Worm (Caenorhabditis elegans) whole organism, young adult: ENCODE measurements around the gene R10E11.5.
A peak's percentile ranks its signal among the peaks of the same experiment; 100 is the strongest.

Experiments
- B0261.1 ChIP-seq: sonication (generic microtip); optimal IDR thresholded peaks from 2 replicates; lab custom pipeline; 2016; ENCODE audit warnings: mild to moderate bottlenecking, missing genetic modification characterization, moderate library complexity, missing compliant biosample characterization
- B0336.3 ChIP-seq: fragments of 200-800 bp; sonication (Bioruptor generic); IDR thresholded peaks from 2 replicates; pipeline ENCODE4 v1.3.6; 2022; ENCODE audit warnings: missing genetic modification characterization, missing compliant biosample characterization
- F37B4.10 ChIP-seq: fragments of 200-800 bp; sonication (Bioruptor generic); IDR thresholded peaks from 2 replicates; pipeline ENCODE4 v1.3.6; 2022; ENCODE audit warnings: missing genetic modification characterization, missing compliant biosample characterization
- F57C9.4 ChIP-seq: sonication (generic microtip); optimal IDR thresholded peaks from 2 replicates; lab custom pipeline; 2017; ENCODE audit warnings: mild to moderate bottlenecking, missing genetic modification characterization, missing compliant biosample characterization
- K11D2.4 ChIP-seq: fragments of 200-800 bp; sonication (Bioruptor generic); IDR thresholded peaks from 2 replicates; pipeline ENCODE4 v1.3.6; 2022; ENCODE audit warnings: missing genetic modification reagents, missing genetic modification characterization, missing compliant biosample characterization
- T07F8.4 ChIP-seq: sonication (generic microtip); optimal IDR thresholded peaks from 2 replicates; lab custom pipeline; 2016; ENCODE audit warnings: mild to moderate bottlenecking, missing genetic modification characterization, moderate library complexity, missing compliant biosample characterization
- Y53F4B.3 ChIP-seq: fragments of 200-800 bp; sonication (Bioruptor generic); IDR thresholded peaks from 2 replicates; pipeline ENCODE4 v1.3.6; 2022; ENCODE audit warnings: missing genetic modification reagents, missing genetic modification characterization, missing compliant biosample characterization
- Y53G8AR.9 ChIP-seq: fragments of 200-800 bp; sonication (Bioruptor generic); conservative IDR thresholded peaks from 2 replicates; pipeline ENCODE4 v1.3.6; 2022; ENCODE audit warnings: missing genetic modification reagents, missing genetic modification characterization, missing compliant biosample characterization
- akir-1 ChIP-seq: fragments of 200-800 bp; sonication (Bioruptor generic); optimal IDR thresholded peaks from 2 replicates; lab custom pipeline; 2018; ENCODE audit warnings: mild to moderate bottlenecking, missing genetic modification characterization, moderate library complexity, missing compliant biosample characterization
- aptf-3 ChIP-seq: fragments of 200-800 bp; sonication (Bioruptor generic); IDR thresholded peaks from 2 replicates; pipeline ENCODE4 v1.3.6; 2022; ENCODE audit warnings: missing genetic modification characterization, missing compliant biosample characterization
- atf-7 ChIP-seq: sonication (generic microtip); optimal IDR thresholded peaks from 2 replicates; lab custom pipeline; 2017; ENCODE audit warnings: mild to moderate bottlenecking, missing genetic modification characterization, missing compliant biosample characterization
- attf-5 ChIP-seq: fragments of 200-800 bp; sonication (Bioruptor generic); optimal IDR thresholded peaks from 2 replicates; lab custom pipeline; 2018; ENCODE audit warnings: mild to moderate bottlenecking, missing genetic modification characterization, missing compliant biosample characterization
- bed-1 ChIP-seq: fragments of 200-800 bp; sonication (Bioruptor generic); IDR thresholded peaks from 2 replicates; pipeline ENCODE4 v1.3.6; 2022; ENCODE audit warnings: missing genetic modification reagents, missing genetic modification characterization, missing compliant biosample characterization
- ceh-58 ChIP-seq: fragments of 200-800 bp; sonication (Bioruptor generic); IDR thresholded peaks from 2 replicates; pipeline ENCODE4 v1.3.6; 2022; ENCODE audit warnings: missing genetic modification characterization, missing compliant biosample characterization
- egl-18 ChIP-seq: fragments of 200-800 bp; sonication (Bioruptor generic); IDR thresholded peaks from 2 replicates; pipeline ENCODE4 v1.3.6; 2022; ENCODE audit warnings: missing genetic modification reagents, missing genetic modification characterization, missing compliant biosample characterization
- egrh-3 ChIP-seq: fragments of 200-800 bp; sonication (Bioruptor generic); IDR thresholded peaks from 2 replicates; pipeline ENCODE4 v1.3.6; 2022; ENCODE audit warnings: missing genetic modification reagents, missing genetic modification characterization, missing compliant biosample characterization
- hmg-1.2 ChIP-seq: fragments of 200-800 bp; sonication (Bioruptor generic); IDR thresholded peaks from 2 replicates; pipeline ENCODE4 v1.3.6; 2022; ENCODE audit warnings: missing genetic modification reagents, missing genetic modification characterization, missing compliant biosample characterization
- hsf-1 ChIP-seq: fragments of 200-800 bp; sonication (Bioruptor generic); IDR thresholded peaks from 2 replicates; pipeline ENCODE4 v1.3.6; 2022; ENCODE audit warnings: missing genetic modification reagents, missing genetic modification characterization, missing compliant biosample characterization
- lin-26 ChIP-seq: fragments of 200-800 bp; sonication (Bioruptor generic); IDR thresholded peaks from 2 replicates; pipeline ENCODE4 v1.3.6; 2022; ENCODE audit warnings: missing genetic modification reagents, missing genetic modification characterization, missing compliant biosample characterization
- lir-1 ChIP-seq: fragments of 200-800 bp; sonication (Bioruptor generic); conservative IDR thresholded peaks from 2 replicates; pipeline ENCODE4 v1.3.6; 2022; ENCODE audit warnings: missing genetic modification reagents, missing genetic modification characterization, missing compliant biosample characterization
- madf-3 ChIP-seq: fragments of 200-800 bp; sonication (Bioruptor generic); IDR thresholded peaks from 2 replicates; pipeline ENCODE4 v1.3.6; 2022; ENCODE audit warnings: missing genetic modification reagents, missing genetic modification characterization, missing compliant biosample characterization
- madf-6 ChIP-seq: fragments of 200-800 bp; sonication (Bioruptor generic); IDR thresholded peaks from 2 replicates; pipeline ENCODE4 v1.3.6; 2022; ENCODE audit warnings: missing genetic modification reagents, missing genetic modification characterization, missing compliant biosample characterization
- mcd-1 ChIP-seq: fragments of 200-800 bp; sonication (Bioruptor generic); IDR thresholded peaks from 2 replicates; pipeline ENCODE4 v1.3.6; 2022; ENCODE audit warnings: missing genetic modification reagents, missing genetic modification characterization, missing compliant biosample characterization
- nfyb-1 ChIP-seq: fragments of 200-800 bp; sonication (Bioruptor generic); IDR thresholded peaks from 2 replicates; pipeline ENCODE4 v1.3.6; 2022; ENCODE audit warnings: missing genetic modification reagents, missing genetic modification characterization, missing compliant biosample characterization
- pbrm-1 ChIP-seq: fragments of 200-800 bp; sonication (Bioruptor generic); IDR thresholded peaks from 2 replicates; pipeline ENCODE4 v1.3.6; 2022; ENCODE audit warnings: missing genetic modification reagents, missing genetic modification characterization, missing compliant biosample characterization
- rcor-1 ChIP-seq: fragments of 200-800 bp; sonication (Bioruptor generic); IDR thresholded peaks from 2 replicates; pipeline ENCODE4 v1.3.6; 2022; ENCODE audit warnings: missing genetic modification reagents, missing genetic modification characterization, missing compliant biosample characterization
- snpc-1.1 ChIP-seq: sonication (generic microtip); optimal IDR thresholded peaks from 2 replicates; lab custom pipeline; 2017; ENCODE audit warnings: missing genetic modification characterization, mild to moderate bottlenecking, missing compliant biosample characterization, antibody characterized with exemption, moderate library complexity, missing genotype, missing genetic modification reagents; ENCODE audit not compliant: insufficient read depth
- tbp1 ChIP-seq: fragments of 200-800 bp; sonication (Bioruptor generic); optimal IDR thresholded peaks from 2 replicates; lab custom pipeline; 2018; ENCODE audit warnings: mild to moderate bottlenecking, missing genetic modification characterization, missing compliant biosample characterization
- zfh-2 ChIP-seq: fragments of 200-800 bp; sonication (Bioruptor generic); conservative IDR thresholded peaks from 2 replicates; pipeline ENCODE4 v1.3.6; 2022; ENCODE audit warnings: missing genetic modification reagents, missing genetic modification characterization, missing compliant biosample characterization
- zim-3 ChIP-seq: sonication (generic microtip); optimal IDR thresholded peaks from 2 replicates; lab custom pipeline; 2017; ENCODE audit warnings: mild to moderate bottlenecking, missing genetic modification characterization, moderate library complexity, missing compliant biosample characterization

Gene R10E11.5

DNA sequence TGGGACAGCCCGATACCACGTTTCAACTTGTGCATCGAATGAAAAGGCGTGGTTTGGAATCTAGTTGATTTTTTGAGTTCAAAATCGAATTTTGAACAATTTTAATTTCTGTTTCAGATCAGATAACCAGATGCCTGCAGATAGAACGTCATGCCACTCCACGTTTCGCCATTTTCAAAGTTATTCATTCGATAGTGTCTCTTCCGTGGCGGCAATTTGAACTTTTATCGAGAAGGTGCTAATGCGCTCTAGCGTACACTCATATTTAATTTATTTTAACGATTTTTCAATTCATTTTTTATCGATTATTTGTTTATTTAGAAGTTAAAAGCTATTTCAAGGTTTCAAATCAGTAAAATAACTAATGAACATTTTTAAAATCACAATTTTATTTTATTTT, 13.5 kb downstream of the R10E11.5 start (continued):
- TF ChIP-seq lir-1 (0 out of 2 replicates have a peak, but pooled peaks have one; percentile 16), B0261.1 (no peak), madf-6 (0 out of 2 replicates have a peak, but pooled peaks have one; percentile 13)

- TF ChIP-seq madf-3 (no peak), zfh-2 (0 out of 2 replicates have a peak, but pooled peaks have one; percentile 26), atf-7 (no peak)
Observed at ce11 chrIII:9772394-9772793, 17.1 kb downstream of the R10E11.5 start.

DNA sequence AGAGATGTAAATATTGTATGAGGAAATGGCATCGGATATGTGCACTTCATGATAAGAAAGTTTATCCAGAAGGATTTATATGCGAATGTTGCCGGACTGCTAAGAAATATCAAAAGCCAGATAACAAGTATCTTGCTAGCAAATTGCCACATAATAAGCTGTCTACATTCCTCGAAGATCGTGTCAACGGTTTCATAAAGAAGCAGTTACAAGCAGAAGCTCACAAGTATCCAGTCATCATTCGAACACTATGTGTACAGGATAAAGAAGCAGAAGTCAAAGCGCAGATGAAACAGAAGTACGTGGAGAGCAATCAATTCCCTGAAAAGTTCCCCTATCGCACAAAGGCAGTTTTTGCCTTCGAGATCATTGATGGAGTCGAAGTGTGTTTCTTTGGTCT, 18.9 kb downstream of the R10E11.5 start:
- TF ChIP-seq hsf-1 (GFP tag; lab: Robert Waterston, UW) = 0 out of 2 replicates have a peak, but pooled peaks have one; percentile 18
- TF ChIP-seq aptf-3 (GFP tag; lab: Robert Waterston, UW) = no peak
- TF ChIP-seq, all 124 proteins: peak for 1

DNA sequence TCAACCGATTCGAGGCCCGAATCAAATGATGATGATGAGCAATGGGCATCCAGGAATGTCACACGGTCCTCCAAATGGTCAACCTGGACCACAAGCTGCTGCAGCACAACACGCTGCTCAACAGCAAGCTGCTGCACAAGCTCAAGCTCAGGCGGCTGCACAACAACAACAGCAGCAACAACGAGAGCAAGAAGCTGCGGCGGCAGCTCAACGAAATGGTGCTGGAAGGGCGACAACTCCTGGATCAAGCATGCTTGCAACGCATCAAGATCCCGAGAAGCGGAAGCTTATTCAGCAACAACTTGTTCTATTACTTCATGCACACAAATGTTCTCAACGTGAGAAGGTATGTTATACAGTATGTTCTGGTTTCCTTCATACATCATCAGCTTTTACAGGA, 21.4 kb downstream of the R10E11.5 start:
- peak; percentile 54; the same call in 1 of the 2 replicates for TF ChIP-seq zfh-2
- no peak for TF ChIP-seq tbp1
- no peak for TF ChIP-seq rcor-1 (GFP tag; lab: Robert Waterston, UW)
- peak; percentile 7 for TF ChIP-seq zim-3 (tag; lab: Kevin White, UChicago)
- TF ChIP-seq F57C9.4 (tag; lab: Kevin White, UChicago) = no peak
- no peak for TF ChIP-seq F37B4.10 (GFP tag; lab: Robert Waterston, UW)
- no peak for TF ChIP-seq snpc-1.1 (tag; lab: Kevin White, UChicago)
- TF ChIP-seq nfyb-1 = peak; percentile 40; the same call in 1 of the 2 replicates
- 0 out of 2 replicates have a peak, but pooled peaks have one; percentile 30 for TF ChIP-seq egrh-3 (GFP tag; lab: Robert Waterston, UW)
- TF ChIP-seq B0336.3 (GFP tag; lab: Robert Waterston, UW) = no peak
- TF ChIP-seq ceh-58 (GFP tag; lab: Robert Waterston, UW) = no peak
- TF ChIP-seq attf-5 = no peak

DNA sequence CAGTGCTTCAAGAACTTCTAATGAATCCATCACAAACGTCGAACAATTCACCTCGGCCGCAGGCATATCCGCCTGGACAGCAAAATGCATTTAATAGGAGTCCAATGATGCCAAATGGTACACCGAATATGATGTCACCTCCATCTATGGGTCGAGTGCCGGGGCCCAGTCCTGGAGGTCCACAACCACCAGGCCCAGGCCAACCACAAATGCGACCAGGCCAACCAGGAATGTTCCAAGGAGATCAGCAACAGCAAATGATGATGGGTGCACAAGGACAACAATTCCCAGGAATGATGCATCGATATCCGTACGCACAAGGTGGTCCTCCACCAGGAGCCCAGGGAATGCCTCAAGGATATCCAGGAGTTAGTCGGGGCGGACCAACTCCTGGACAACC, 22.4 kb downstream of the R10E11.5 start:
- TF ChIP-seq lir-1 (no peak), madf-3 (no peak), mcd-1 (GFP tag; lab: Robert Waterston, UW) (no peak), zfh-2 (peak; percentile 35; the same call in 1 of the 2 replicates), K11D2.4 (GFP tag; lab: Robert Waterston, UW) (0 out of 2 replicates have a peak, but pooled peaks have one; percentile 30)

DNA sequence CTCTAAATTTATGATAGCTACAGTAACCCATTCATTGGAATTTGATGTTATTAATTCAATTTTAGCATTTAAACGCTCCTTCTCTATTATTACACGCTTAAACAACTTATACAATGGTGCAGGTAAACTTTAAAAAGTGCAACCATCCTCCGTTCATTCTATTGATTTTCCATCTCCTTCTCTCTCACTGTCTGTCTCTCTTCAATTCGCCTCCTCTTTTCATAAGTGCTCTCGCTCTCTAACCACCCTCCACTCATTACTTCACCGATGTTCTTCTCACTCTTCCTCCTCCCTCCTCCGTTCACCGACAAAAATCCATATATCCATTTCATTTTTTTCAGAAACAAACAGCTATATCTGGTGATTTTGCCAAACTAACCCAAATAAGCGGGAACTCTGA, 23.3 kb downstream of the R10E11.5 start, which contains the start of gene cbp-1:
cbp-1 (plus strand) TSS at position 335 of the 400 bp plus-strand sequence.
- TF ChIP-seq bed-1 (GFP tag; lab: Robert Waterston, UW) (no peak), hmg-1.2 (GFP tag; lab: Robert Waterston, UW) (peak; percentile 90), lin-26 (GFP tag; lab: Robert Waterston, UW) (no peak), Y53G8AR.9 (GFP tag; lab: Robert Waterston, UW) (no peak), T07F8.4 (tag; lab: Kevin White, UChicago) (no peak), egl-18 (GFP tag; lab: Robert Waterston, UW) (no peak), pbrm-1 (0 out of 2 replicates have a peak, but pooled peaks have one; percentile 11), akir-1 (no peak), mcd-1 (GFP tag; lab: Robert Waterston, UW) (0 out of 2 replicates have a peak, but pooled peaks have one; percentile 5), Y53F4B.3 (GFP tag; lab: Robert Waterston, UW) (no peak), tbp1 (no peak), madf-3 (0 out of 2 replicates have a peak, but pooled peaks have one; percentile 58)
- TF ChIP-seq, all 124 proteins: peak for 4
